Fruit fly (Drosophila melanogaster) whole organism, pupa: ENCODE results near the gene mil.
A peak's percentile ranks its signal among the peaks of the same experiment; 100 is the strongest.

Experiments
- CG10348 ChIP-seq: fragments of 200-800 bp; sonication (Bioruptor generic); IDR thresholded peaks from 2 replicates; pipeline ENCODE4 v1.3.6; 2022; ENCODE audit warnings: missing biosample characterization, missing genetic modification characterization
- CG12605 ChIP-seq: fragments of 200-800 bp; sonication (Bioruptor generic); IDR thresholded peaks from 2 replicates; pipeline ENCODE4 v1.3.6; 2022; ENCODE audit warnings: missing biosample characterization, missing genetic modification characterization
- CG13204 ChIP-seq: fragments of 200-800 bp; sonication (Bioruptor generic); optimal IDR thresholded peaks from 2 replicates; lab custom pipeline; 2018; ENCODE audit warnings: missing biosample characterization, mild to moderate bottlenecking, missing genetic modification characterization, moderate library complexity
- CG14655 ChIP-seq: fragments of 200-800 bp; sonication (Bioruptor generic); optimal IDR thresholded peaks from 3 replicates; lab custom pipeline; 2017; ENCODE audit warnings: mild to moderate bottlenecking, missing biosample characterization, missing genetic modification reagents, missing genetic modification characterization
- CG15710 ChIP-seq: fragments of 200-800 bp; sonication (Bioruptor generic); optimal IDR thresholded peaks from 2 replicates; lab custom pipeline; 2018; ENCODE audit warnings: missing biosample characterization, mild to moderate bottlenecking, missing genetic modification characterization, moderate library complexity
- CG17806 ChIP-seq: fragments of 200-800 bp; sonication (Bioruptor generic); optimal IDR thresholded peaks from 2 replicates; lab custom pipeline; 2018; ENCODE audit warnings: missing biosample characterization, mild to moderate bottlenecking, missing genetic modification characterization, moderate library complexity
- CG32121 ChIP-seq: fragments of 200-800 bp; sonication (Bioruptor generic); IDR thresholded peaks from 2 replicates; pipeline ENCODE4 v1.3.6; 2022; ENCODE audit warnings: missing biosample characterization, missing genetic modification characterization
- CG34367 ChIP-seq: fragments of 200-800 bp; sonication (Bioruptor generic); optimal IDR thresholded peaks from 2 replicates; lab custom pipeline; 2018; ENCODE audit warnings: missing biosample characterization, mild to moderate bottlenecking, missing genetic modification characterization
- CG4496 ChIP-seq: fragments of 200-800 bp; sonication (Bioruptor generic); IDR thresholded peaks from 3 replicates; pipeline ENCODE4 v1.3.6; 2022; ENCODE audit warnings: missing biosample characterization, missing genetic modification characterization
- CG8159 ChIP-seq: fragments of 200-800 bp; sonication (Bioruptor generic); optimal IDR thresholded peaks from 3 replicates; lab custom pipeline; 2018; ENCODE audit warnings: missing biosample characterization, mild to moderate bottlenecking, missing genetic modification characterization, moderate library complexity
- CG8301 ChIP-seq: fragments of 200-800 bp; sonication (Bioruptor generic); optimal IDR thresholded peaks from 2 replicates; lab custom pipeline; 2018; ENCODE audit warnings: missing biosample characterization, mild to moderate bottlenecking, missing genetic modification characterization
- CG9948 ChIP-seq: fragments of 200-800 bp; sonication (Bioruptor generic); optimal IDR thresholded peaks from 2 replicates; lab custom pipeline; 2018; ENCODE audit warnings: missing biosample characterization, mild to moderate bottlenecking, missing genetic modification characterization, moderate library complexity
- D1 ChIP-seq: fragments of 200-800 bp; sonication (Bioruptor generic); optimal IDR thresholded peaks from 2 replicates; lab custom pipeline; 2018; ENCODE audit warnings: missing biosample characterization, mild to moderate bottlenecking, missing genetic modification characterization, moderate library complexity
- EcR ChIP-seq: fragments of 200-800 bp; sonication (Bioruptor generic); optimal IDR thresholded peaks from 3 replicates; lab custom pipeline; 2019; ENCODE audit warnings: missing biosample characterization, missing genetic modification characterization, mild to moderate bottlenecking, moderate library complexity, missing genetic modification reagents
- Ets98B ChIP-seq: fragments of 200-800 bp; sonication (Bioruptor generic); IDR thresholded peaks from 2 replicates; pipeline ENCODE4 v1.3.6; 2022; ENCODE audit warnings: missing biosample characterization, missing genetic modification characterization
- Pif1A ChIP-seq: fragments of 200-800 bp; sonication (Bioruptor generic); optimal IDR thresholded peaks from 3 replicates; lab custom pipeline; 2016; ENCODE audit warnings: missing biosample characterization, missing genetic modification characterization
- Pif1B ChIP-seq: fragments of 200-800 bp; sonication (Bioruptor generic); optimal IDR thresholded peaks from 3 replicates; lab custom pipeline; 2016; ENCODE audit warnings: missing biosample characterization, missing genetic modification characterization
- Snoo ChIP-seq: fragments of 200-800 bp; sonication (Bioruptor generic); optimal IDR thresholded peaks from 3 replicates; lab custom pipeline; 2017; ENCODE audit warnings: missing biosample characterization, mild to moderate bottlenecking, missing genetic modification characterization, inconsistent platforms
- fd96Ca ChIP-seq: fragments of 200-800 bp; sonication (Bioruptor generic); IDR thresholded peaks from 3 replicates; pipeline ENCODE4 v1.3.6; 2022; ENCODE audit warnings: missing biosample characterization, missing genetic modification characterization
- gl ChIP-seq: fragments of 200-800 bp; sonication (Bioruptor generic); optimal IDR thresholded peaks from 2 replicates; lab custom pipeline; 2018; ENCODE audit warnings: missing biosample characterization, mild to moderate bottlenecking, missing genetic modification characterization
- rn ChIP-seq: fragments of 200-800 bp; sonication (Bioruptor generic); IDR thresholded peaks from 2 replicates; pipeline ENCODE4 v1.3.6; 2022; ENCODE audit warnings: missing biosample characterization, missing genetic modification characterization

Gene mil

DNA sequence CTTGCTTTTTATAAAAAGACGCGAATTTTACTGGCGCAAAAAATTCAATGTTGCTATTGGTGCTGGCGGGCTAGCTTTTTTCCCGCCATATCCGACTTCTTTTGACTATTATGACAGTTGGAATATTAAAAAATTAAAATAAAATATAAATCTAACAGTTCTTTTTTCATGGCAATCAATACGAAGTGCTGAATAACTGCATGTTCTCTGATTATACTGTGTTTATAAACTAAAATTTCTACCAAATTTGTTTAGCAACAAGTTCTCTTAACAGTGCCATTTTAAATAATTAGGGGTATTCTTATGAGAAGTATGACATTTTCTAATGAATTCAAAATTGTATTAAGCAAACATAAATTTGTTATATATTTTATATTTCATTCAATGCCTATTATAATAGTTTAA lies 7.1 kb downstream of the mil start, which contains the start of gene Boh1:
Boh1 (minus strand) TSS at position 76 of the 405 bp plus-strand sequence.
- no peak for TF ChIP-seq CG12605 (GFP tag; lab: Robert Waterston, UW)
- TF ChIP-seq fd96Ca (GFP tag; lab: Robert Waterston, UW), result no peak
- TF ChIP-seq CG8159 (tag; lab: Kevin White, UChicago), result peak; percentile 46
- TF ChIP-seq gl (tag; lab: Kevin White, UChicago), result no peak
- TF ChIP-seq D1 (tag; lab: Kevin White, UChicago), result no peak
- no peak for TF ChIP-seq CG9948 (tag; lab: Kevin White, UChicago)
- TF ChIP-seq Snoo (tag; lab: Kevin White, UChicago), result peak; percentile 39
- TF ChIP-seq CG15710, result no peak
- no peak for TF ChIP-seq CG17806 (tag; lab: Kevin White, UChicago)
- TF ChIP-seq Pif1B (GFP tag; lab: Kevin White, UChicago), result no peak
- TF ChIP-seq CG34367 (tag; lab: Kevin White, UChicago), result no peak
- no peak for TF ChIP-seq CG14655 (GFP tag; lab: Kevin White, UChicago)
- TF ChIP-seq Pif1A, result no peak

DNA sequence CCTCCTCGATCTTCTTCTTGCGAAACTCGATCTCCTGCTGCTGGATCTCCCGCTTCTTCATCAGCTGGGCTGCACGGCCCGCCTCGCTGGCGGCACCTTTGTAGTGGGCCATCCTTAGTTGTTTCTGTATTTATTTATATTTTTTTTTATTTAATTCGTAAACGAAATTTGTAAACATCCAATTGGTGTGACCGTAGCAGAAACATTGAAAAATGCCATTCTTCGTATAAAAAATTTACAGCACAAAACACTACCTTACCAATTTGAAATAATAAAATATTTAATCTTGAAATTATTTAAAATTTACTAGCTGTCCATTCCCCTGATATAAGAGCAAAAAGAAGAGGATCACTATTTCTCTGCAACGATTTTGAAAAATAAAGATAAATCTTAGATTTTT lies 8.6 kb downstream of the mil start, which contains the start of gene CG12259:
CG12259 (minus strand) TSS at position 207 of the 400 bp plus-strand sequence.
- TF ChIP-seq CG14655 (GFP tag; lab: Kevin White, UChicago), result no peak
- TF ChIP-seq CG15710, result no peak
- no peak for TF ChIP-seq Snoo (tag; lab: Kevin White, UChicago)
- TF ChIP-seq CG8159 (tag; lab: Kevin White, UChicago), result no peak
- no peak for TF ChIP-seq CG34367 (tag; lab: Kevin White, UChicago)
- TF ChIP-seq rn (GFP tag; lab: Robert Waterston, UW), result no peak
- TF ChIP-seq CG9948 (tag; lab: Kevin White, UChicago), result no peak
- no peak for TF ChIP-seq CG8301 (tag; lab: Kevin White, UChicago)
- TF ChIP-seq CG17806 (tag; lab: Kevin White, UChicago), result no peak
- TF ChIP-seq EcR (GFP tag; lab: Kevin White, UChicago), result no peak
- no peak for TF ChIP-seq CG10348 (GFP tag; lab: Robert Waterston, UW)
- no peak for TF ChIP-seq CG12605 (GFP tag; lab: Robert Waterston, UW)
- TF ChIP-seq CG32121 (GFP tag; lab: Robert Waterston, UW), result no peak
- TF ChIP-seq gl (tag; lab: Kevin White, UChicago), result no peak

DNA sequence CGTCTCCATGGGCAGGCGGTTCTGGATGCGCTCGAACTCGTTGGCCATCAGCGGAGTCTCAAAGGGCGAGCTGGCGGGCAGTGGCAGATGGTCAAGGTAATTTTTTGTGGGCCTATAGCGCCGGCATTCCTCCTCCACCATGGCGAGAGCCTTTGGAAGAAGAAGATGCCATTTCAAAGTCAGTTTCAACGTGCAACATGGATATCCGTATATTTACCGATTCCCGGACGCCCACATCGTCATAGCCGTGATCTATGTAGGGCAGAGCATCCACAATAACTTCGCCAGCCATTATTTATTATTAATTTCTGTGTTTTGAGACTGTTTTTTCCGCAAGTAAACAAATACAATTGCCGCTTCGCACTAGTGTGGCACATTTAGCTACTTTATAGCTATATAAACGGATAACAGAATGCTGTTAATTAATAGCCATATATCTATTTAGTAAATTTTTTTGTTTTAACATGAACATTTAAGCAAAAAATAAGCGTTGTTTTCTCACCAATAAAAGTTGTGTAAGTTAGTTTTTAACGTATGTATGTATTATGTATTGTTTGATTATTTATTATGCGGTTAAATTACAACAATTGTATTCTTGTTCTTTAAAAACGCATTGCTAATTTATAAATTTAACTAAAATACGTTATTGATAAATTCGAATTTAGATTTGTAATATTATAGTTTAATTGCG lies 9.9 kb downstream of the mil start, which contains the start of gene BCAS2:
BCAS2 (minus strand) TSS at position 375 of the 691 bp plus-strand sequence.
- TF ChIP-seq CG10348 (GFP tag; lab: Robert Waterston, UW), result no peak
- TF ChIP-seq EcR (GFP tag; lab: Kevin White, UChicago), result no peak
- no peak for TF ChIP-seq Snoo (tag; lab: Kevin White, UChicago)
- no peak for TF ChIP-seq CG14655 (GFP tag; lab: Kevin White, UChicago)
- TF ChIP-seq Ets98B, result no peak
- TF ChIP-seq CG12605 (GFP tag; lab: Robert Waterston, UW), result no peak
- no peak for TF ChIP-seq CG15710
- no peak for TF ChIP-seq Pif1A

DNA sequence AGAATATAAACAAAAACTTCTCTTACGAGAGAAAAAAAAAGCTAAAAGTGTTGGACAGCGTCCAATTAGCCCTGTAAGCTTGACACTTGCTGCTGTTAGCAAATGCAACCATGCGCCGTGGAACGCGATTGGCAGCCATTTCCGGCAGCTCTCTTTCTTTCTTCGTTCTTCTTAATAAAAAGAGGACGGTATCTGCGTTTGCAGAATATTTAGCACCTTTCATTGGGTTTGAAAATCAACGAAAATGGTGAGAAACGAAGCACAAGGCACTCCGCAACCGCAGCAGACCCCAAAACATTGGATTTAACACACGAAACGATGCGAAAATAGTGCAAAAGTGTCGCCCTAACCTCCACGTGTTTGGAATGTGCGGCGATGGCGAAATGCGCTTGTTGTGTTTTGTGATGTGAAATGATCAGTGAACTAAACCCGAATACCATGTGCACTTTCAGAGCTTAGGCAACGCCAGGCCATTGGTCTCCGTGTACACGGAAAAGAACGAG lies 10.5 kb downstream of the mil start, which contains the start of gene RpL4:
RpL4 (plus strand) TSS at position 149 of the 503 bp plus-strand sequence.
- TF ChIP-seq CG34367 (tag; lab: Kevin White, UChicago), result peak; percentile 80
- TF ChIP-seq Snoo (tag; lab: Kevin White, UChicago), result peak; percentile 92
- peak; percentile 67; the same call in 1 of the 2 replicates for TF ChIP-seq CG12605 (GFP tag; lab: Robert Waterston, UW)
- TF ChIP-seq CG14655 (GFP tag; lab: Kevin White, UChicago), result no peak
- TF ChIP-seq CG13204, result no peak
- TF ChIP-seq fd96Ca (GFP tag; lab: Robert Waterston, UW), result peak; percentile 6; the same call in 1 of the 3 replicates
- TF ChIP-seq CG10348 (GFP tag; lab: Robert Waterston, UW), result no peak
- peak; percentile 65 for TF ChIP-seq CG15710
- no peak for TF ChIP-seq EcR (GFP tag; lab: Kevin White, UChicago)
- TF ChIP-seq CG8301 (tag; lab: Kevin White, UChicago), result no peak
- peak; percentile 40 for TF ChIP-seq Pif1B (GFP tag; lab: Kevin White, UChicago)
- TF ChIP-seq CG17806 (tag; lab: Kevin White, UChicago), result no peak
- TF ChIP-seq Pif1A, result peak; percentile 76
- TF ChIP-seq CG32121 (GFP tag; lab: Robert Waterston, UW), result 0 out of 2 replicates have a peak, but pooled peaks have one; percentile 40
- TF ChIP-seq CG4496 (GFP tag; lab: Robert Waterston, UW), result peak; percentile 85
- peak; percentile 8 for TF ChIP-seq gl (tag; lab: Kevin White, UChicago)
- peak; percentile 47 for TF ChIP-seq CG8159 (tag; lab: Kevin White, UChicago)
- TF ChIP-seq rn (GFP tag; lab: Robert Waterston, UW), result peak; percentile 62; the same call in 1 of the 2 replicates
- TF ChIP-seq Ets98B, result peak; percentile 59
- TF ChIP-seq D1 (tag; lab: Kevin White, UChicago), result no peak
- TF ChIP-seq CG9948 (tag; lab: Kevin White, UChicago), result peak; percentile 3
